Fruit fly (Drosophila melanogaster) S2 (cell line): ENCODE results near the gene CG8209.

ENCODE experiments used
- CG8478 ChIP-seq: fragments of >200 bp; optimal IDR thresholded peaks from 2 replicates; lab custom pipeline; 2018
- CTCF ChIP-seq, 2 experiments: fragments of >200 bp; optimal IDR thresholded peaks; 2 replicates each; lab custom pipeline; 2018

Gene CG8209

DNA sequence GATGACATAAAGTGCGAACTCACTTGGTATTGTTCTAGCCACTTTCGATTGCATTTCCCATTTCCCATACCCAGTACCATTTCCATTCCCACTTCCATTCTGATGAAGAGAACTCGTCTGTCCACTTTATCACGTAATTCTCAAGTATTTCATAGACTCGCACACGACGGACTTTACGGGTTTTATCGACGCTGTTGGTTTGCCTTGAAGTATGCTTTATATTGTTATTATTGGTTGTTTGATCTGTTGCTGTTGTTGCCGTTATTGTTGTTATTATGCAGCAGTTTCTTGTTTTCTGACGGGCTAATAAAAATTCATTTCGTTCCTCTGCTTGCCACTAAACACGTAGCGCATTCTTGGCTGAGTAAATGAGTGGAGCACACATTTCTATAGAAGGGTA lies 23.6 kb upstream of the CG8209 start:
- TF ChIP-seq CTCF (optimal IDR thresholded peaks at IDR 0.05; lab: Kevin White, UChicago), result no peak
- no peak for TF ChIP-seq CG8478

DNA sequence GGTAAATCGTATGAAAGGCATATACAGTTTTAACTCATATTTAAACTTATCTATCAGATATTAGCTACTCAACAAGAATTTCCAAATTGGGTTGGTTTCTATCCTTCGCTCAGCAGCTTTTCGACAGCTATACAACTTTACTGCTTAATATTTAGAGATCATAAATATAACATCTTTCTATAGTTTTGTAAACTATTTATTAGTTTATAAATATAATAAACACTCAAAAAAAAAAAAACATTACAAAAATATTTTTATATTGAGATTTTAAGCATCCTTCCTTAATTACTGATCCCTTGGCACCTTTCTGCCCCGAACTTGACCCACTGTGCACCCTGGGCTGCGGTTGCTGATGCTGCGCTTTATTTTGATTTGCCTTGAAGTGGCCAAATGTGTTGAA lies 23.2 kb upstream of the CG8209 start:
- TF ChIP-seq CTCF (optimal IDR thresholded peaks at IDR 0.05; lab: Kevin White, UChicago), result no peak
- no peak for TF ChIP-seq CG8478

DNA sequence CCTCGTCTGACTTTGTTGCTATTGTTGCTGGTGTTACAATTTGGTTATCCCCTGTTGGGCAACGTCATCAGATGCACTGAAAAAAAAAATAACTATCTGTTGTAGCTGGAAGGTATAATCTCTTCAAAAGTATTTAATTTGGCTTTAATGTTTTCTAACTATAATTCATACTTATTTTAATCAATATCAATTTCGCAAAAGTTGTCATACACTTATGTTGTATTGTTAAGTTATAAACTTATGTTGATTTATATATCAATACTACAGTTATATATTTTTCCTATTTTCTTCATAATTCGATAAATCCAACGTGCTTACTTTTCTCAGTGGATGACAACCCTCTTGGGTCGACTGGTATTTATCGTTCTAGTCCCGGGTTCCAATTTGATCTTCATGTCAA lies 22.5 kb upstream of the CG8209 start:
- no peak for TF ChIP-seq CTCF (optimal IDR thresholded peaks at IDR 0.05; lab: Kevin White, UChicago)
- TF ChIP-seq CG8478, result no peak

DNA sequence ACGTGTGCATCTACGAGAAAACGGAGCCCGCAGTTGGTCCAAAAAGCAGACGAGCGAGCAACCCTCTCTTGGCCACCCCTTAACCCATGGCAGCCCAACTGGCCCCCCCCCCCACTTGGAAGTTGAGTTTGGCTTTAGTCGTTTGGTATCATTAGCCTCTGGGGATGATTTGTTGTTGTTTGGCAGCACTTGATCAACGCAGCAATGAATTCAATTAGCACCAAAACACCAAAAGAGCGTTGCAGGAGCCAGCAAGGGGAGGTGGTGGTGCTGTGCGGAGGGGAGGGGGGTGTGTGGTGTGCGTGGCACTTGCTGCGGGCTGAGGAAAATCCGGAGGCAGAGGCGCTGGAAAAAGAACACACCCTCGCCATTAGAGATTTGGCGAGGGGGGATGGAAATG lies 21.2 kb upstream of the CG8209 start:
- no peak for TF ChIP-seq CG8478
- TF ChIP-seq CTCF (optimal IDR thresholded peaks at IDR 0.05; lab: Kevin White, UChicago), result no peak

DNA sequence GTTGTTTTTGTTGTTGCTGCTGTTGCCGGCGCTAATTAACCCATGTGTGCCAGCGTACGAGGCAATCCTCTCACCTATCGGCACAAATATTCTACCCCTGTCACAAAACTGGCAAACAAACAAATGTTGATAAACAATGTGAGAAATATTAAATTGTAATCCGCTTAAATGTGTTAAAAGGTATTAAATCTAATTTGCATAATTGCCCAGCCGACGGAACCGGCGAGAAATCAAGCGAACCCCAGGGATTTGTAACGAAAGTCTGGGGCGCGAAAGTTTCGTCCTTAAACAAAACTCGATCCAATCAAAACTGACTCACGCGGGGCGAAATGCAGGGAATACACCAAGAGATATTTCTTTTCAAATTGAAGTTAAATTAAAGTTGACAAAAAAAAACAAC lies 19.5 kb upstream of the CG8209 start:
- TF ChIP-seq CTCF (optimal IDR thresholded peaks at IDR 0.05; lab: Kevin White, UChicago) (no peak), CG8478 (no peak)

DNA sequence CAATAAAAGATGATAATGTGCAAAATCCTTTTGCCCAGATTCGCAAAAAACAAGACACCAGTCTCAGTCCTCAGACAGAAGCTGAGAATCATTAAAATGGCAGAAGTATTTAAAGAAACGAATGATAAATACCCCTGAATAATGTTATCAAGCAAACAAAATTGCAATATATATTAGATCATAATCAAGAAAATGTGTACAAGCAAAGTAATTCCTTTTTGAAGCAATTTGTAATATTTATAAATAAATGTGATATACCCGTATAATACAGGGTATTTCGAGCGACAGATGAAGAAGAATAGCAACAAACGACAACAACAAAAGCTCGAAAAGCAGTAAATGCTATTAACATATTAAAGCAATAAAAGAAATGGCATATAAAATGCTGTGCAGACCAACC lies 18.1 kb upstream of the CG8209 start:
- TF ChIP-seq CG8478, result no peak
- TF ChIP-seq CTCF (optimal IDR thresholded peaks at IDR 0.05; lab: Kevin White, UChicago), result no peak

DNA sequence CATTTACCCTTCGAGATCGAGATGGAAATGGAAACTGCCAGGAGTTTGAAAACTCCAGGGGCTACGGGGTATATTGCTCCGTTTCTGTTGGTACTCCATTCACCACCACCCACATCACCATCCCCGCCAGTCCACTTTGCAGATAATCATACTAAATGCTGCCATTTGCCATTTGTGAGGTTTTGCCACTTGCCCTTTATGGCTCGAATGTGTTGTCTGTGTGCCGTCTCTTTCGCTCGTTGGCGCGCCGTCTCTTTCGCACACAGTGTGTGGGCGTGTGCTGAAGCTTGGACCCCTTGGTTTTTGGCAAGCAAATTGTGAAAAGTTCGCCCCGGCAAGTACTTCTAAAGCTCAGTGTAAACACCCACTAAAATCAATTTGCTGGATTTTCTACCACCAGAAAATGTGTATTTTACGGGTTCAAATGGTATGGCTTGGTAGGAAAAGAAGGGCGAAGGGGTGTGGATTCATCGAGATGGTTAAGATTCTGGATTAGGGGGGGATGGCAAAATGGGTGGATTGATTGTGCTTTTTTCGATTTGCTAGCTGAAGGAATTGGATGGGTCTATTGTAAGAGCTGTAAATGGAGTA lies 17.5 kb upstream of the CG8209 start:
- TF ChIP-seq CTCF (optimal IDR thresholded peaks at IDR 0.05; lab: Kevin White, UChicago), result no peak
- TF ChIP-seq CG8478, result no peak

DNA sequence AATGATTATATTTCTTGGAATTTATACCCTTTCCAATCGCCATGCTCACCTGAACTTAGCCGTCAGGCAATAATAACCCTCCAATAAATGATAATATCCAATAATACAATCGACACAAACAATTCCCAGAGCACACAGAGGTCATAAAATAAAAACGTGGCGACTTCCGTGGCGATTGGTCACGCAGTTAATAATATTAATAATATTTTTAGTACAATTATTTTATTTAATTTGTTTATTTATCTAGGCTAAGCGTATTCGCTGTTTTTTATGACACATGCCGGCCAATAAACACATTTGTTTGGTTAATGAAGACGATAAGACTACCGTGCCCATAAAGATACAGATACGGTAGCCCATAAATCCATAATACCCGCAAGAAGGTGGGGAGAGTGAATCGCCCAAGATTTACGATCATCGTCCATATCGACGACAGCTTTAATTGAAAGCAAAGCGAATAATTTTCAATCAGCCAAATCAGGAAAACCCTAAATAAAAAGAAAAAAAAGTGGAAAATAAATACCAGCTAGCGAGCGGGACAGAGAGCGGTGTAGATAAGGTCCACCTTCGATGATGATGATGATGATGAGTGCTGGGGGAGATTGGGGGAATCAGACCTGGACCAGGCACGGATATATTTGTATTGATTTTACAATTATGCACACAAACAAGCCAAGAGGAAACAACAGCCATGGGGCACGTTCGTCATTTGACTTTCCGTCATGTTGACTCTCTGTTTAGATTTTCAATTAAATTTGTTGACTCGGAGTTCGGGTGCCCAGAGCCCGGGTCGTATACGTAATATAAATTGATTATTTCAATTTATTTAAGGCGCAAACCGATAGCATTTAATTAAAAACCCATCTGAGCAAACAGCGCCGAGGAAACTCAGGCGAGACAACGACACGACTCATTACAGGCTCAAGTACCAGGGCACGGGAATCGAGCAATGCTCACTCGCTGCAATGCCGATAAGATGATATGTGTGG lies 15.2 kb upstream of the CG8209 start:
- TF ChIP-seq CTCF (optimal IDR thresholded peaks at IDR 0.05; lab: Kevin White, UChicago) (no peak), CG8478 (no peak)

DNA sequence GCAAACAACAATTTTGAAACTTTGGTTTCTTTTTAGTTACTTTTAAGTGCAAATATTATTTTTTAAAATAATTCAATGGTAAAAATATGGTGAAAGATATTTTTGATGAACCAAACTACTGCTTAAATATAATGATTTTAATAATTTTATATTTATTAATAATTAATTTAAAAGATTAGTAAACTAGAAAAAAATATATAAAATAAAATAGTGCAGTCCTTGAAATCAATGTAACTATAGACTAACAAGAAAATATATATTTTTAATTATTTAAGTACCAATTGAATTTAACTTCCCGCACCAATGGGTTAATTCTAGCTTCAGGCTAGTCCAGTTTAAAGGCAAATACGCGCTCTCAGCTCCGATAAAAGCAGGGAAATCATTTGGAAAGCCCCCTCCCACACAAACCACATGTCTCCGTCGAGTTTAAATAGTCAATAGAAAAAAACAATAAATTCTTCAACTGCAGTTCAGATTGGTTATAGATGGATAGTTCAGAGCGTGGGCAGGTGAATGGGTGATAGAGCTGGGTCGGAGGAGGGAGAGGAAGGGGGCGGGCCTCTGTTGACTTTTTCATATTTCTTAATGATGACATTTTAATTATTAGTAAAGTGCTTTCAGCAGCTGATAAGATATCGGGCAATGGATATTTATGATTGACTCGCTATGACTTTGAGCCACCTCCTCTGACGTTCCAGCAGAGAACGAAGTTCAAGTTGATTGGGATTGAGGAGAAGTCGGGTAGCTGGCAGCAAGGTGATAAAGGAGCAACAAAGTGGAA lies 14.0 kb upstream of the CG8209 start:
- no peak for TF ChIP-seq CTCF (optimal IDR thresholded peaks at IDR 0.05; lab: Kevin White, UChicago)
- TF ChIP-seq CG8478, result no peak

DNA sequence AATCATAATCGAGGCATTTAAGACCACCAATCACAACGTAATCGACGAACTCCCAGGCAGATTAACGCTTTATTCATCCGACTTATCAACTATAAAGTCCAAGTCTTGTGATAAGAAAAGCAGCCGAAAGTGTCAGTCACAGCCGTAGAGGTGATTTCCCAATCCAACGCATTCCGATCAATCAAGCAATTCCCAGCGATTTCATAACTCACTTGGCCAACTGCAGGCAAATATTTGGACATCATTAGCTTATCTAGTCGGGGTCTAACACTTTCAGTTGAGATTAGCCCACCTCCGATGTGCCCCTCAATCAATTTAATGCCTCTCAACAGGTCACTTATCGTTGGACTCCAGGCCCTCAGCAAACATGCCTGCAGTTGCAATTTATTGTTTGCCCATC lies 13.2 kb upstream of the CG8209 start:
- TF ChIP-seq CTCF (optimal IDR thresholded peaks at IDR 0.05; lab: Kevin White, UChicago), result no peak
- no peak for TF ChIP-seq CG8478

DNA sequence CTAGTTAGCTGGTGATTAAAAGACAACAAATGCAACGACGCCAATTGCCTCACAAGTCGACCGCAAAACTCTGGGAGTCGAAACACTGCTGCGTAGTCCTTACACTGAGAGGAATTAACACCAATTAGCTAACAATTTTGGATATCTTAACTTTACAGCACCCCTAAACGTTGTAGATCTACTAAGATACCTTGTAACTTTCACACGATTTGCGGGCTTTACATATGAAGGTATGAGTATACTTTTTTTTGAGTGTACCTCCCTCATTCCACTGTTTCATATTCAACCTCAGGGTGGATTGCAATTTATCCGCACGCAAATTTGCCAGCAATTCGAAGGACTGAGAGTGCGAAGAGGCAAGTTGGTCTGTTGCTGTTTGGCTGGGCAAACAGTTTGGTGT lies 12.7 kb upstream of the CG8209 start:
- TF ChIP-seq CG8478 (no peak), CTCF (optimal IDR thresholded peaks at IDR 0.05; lab: Kevin White, UChicago) (no peak)

DNA sequence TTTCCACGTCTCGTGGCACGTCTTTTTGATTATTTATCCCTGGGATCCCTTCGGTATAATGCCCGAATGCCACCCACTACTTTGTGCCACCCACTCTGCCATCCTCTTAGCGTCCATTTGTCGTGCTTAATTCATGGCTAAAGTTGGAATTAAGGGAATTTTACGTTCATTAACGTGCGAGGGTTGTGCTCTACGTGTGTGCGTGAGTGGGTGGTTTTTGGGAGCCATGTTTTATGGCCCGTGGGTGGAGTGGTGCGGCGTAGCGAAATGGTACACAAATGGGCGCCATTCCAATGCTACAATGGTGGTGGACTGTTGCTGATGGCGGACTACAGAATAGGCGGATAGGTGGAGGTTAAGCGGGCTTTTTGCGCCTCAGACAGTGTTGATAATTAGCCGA lies 9.0 kb upstream of the CG8209 start:
- TF ChIP-seq CTCF (optimal IDR thresholded peaks at IDR 0.05; lab: Kevin White, UChicago) (no peak), CG8478 (no peak)

DNA sequence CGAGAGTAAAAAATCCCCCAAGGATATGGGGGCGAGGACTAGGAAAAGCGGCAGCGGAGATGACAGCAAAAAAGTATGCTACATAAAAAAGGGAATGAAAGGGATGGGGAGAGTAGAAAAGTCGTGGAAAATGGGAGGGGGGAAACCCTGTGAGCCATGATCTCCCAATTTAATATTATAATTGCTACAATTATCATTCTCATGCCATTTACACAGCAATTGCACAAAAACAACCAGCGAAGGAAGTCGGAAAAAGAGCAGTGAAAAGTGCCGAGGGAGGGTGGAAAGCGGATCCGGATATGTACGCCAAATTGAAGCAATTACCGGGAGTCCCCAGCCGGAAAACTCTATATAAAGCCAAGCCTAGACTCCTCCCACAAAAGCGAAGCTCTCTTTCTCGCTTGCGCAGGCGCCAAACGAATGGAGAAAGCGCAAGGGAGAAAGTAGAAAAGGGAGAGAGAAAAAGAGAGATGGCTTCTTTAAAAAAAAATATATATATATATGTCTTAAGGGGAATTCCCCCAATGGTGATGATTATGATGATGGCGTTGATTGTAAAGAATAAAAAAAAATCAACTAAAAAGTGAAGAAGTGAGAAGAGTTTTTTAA lies 7.7 kb upstream of the CG8209 start:
- no peak for TF ChIP-seq CG8478
- no peak for TF ChIP-seq CTCF (optimal IDR thresholded peaks at IDR 0.05; lab: Kevin White, UChicago)

DNA sequence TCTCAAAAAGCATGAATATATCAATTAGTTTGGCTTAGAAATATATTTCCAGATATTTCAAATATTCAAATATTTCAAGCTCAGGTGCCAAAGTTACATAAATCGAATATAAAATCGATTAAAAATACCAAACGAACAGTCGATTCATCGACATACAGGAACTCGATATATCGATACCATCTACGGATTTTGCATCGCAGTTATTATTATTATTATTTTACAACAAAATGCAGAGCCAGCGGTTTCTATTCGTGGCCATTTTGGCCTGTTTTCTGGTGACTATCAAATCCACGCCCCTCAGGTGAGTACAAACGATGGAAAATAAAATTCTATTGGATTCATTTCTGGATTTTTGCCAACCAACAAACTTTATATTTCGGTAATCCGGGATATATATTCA lies 5.8 kb upstream of the CG8209 start, which contains the start of gene RNaseX25:
Gene RNaseX25 (plus strand): TSS at position 147 of the 400 bp plus-strand sequence.
- no peak for TF ChIP-seq CTCF (optimal IDR thresholded peaks at IDR 0.05; lab: Kevin White, UChicago)
- TF ChIP-seq CG8478, result no peak

DNA sequence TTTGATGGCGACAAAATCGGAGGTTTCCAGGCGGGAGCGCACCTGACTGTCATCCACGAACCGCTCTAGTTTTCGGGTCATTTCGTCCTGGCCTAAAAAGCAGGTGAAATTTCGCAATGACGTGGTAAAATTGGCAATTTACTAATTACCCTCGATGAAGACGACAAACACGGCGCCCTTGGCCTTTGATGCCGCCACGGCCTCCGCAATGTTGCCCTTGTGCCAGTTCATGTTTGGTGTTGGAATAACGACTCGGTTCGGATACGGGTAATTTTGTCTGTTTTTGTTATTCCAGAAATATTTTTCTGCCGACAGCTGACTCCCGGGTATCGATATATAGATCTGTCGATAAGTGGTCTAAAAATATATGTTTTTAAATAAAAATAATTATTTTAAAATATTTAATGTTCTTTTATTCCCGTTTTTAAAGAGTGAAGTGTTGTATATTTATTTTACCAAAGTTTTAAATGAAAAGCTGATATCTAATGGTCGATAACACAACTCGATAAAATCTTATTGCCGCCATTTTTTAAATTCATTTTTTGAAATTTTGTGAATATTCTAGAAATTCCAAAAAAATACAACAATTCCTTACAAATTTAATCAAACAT lies 1.4 kb upstream of the CG8209 start, which contains the start of gene CG8042:
Gene CG8042 (minus strand): TSS at position 321 of the 611 bp plus-strand sequence.
- TF ChIP-seq CTCF (optimal IDR thresholded peaks at IDR 0.05; lab: Kevin White, UChicago) (no peak), CG8478 (no peak)
